Fruit fly (Drosophila melanogaster): ENCODE measurements around the gene Task6.

Gene Task6

DNA sequence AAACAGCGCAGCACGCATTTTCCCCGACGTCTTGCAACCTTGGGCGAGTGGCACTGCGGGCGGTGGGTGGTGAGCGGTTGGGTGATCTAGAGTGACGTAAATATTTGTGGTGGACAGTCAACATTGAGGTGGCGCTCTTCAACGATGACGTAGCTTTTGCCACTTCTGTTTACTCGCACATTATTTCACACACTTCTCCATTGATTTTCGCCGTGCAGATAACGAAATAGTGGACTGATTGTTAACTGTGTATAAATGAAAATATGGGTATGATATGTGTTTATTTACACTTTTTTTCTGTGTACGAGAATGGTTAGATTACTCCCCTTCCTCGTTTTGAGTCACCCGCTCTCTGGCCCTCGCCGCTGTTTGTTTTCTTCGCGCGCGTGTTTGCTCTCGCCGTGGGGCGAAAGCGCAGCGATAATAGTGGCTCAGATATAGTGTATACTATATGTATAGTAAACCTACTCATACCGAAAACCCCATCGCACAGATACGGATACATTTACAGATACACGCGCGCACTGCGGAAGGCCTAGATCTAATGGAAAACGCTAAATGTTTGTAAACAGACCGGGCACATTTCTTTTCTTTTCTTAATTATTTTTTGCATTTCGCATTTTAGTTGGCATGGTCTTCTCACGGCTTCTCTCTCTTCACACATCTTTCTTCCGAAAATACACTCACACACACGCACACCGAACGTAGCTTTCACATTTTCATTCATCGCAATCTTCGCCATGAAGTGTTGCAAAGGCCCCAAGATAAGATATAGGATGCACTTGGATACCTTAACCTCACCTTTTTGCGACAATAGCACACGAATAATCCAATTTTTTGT is 12.2 kb upstream of the Task6 start, which contains the start of gene omd (continued):
- TF ChIP-seq gcm (GFP tag; optimal IDR thresholded peaks at IDR 0.05) (no peak), CG10209 (GFP tag; optimal IDR thresholded peaks at IDR 0.05) (peak; percentile 77), CG13296 (GFP tag; optimal IDR thresholded peaks at IDR 0.05) (peak; percentile 75), Tbp (GFP tag; optimal IDR thresholded peaks at IDR 0.05) (no peak), Opbp (GFP tag; IDR thresholded peaks at IDR 0.05; ENCODE audit: partially characterized antibody) (no peak), ftz-f1 (GFP tag; optimal IDR thresholded peaks at IDR 0.05) (peak; percentile 94), Doc3 (GFP tag; IDR thresholded peaks at IDR 0.05; ENCODE audit: partially characterized antibody) (no peak), Max (GFP tag; optimal IDR thresholded peaks at IDR 0.05) (peak; percentile 31), grau (tag; optimal IDR thresholded peaks at IDR 0.05) (no peak), CG18011 (GFP tag; optimal IDR thresholded peaks at IDR 0.05) (peak; percentile 4), ab (GFP tag; optimal IDR thresholded peaks at IDR 0.05) (no peak), Usf (GFP tag; optimal IDR thresholded peaks at IDR 0.05) (peak; percentile 24), dm (GFP tag; optimal IDR thresholded peaks at IDR 0.05) (no peak), CG1603 (tag; optimal IDR thresholded peaks at IDR 0.05) (no peak), zen2 (GFP tag; IDR thresholded peaks at IDR 0.05; ENCODE audit: partially characterized antibody) (no peak), Oli (tag; optimal IDR thresholded peaks at IDR 0.05) (no peak), gt (GFP tag; IDR thresholded peaks at IDR 0.05) (no peak), Mrtf (GFP tag; IDR thresholded peaks at IDR 0.05) (0 out of 3 replicates have a peak, but pooled peaks have one; percentile 7), CG10462 (GFP tag; optimal IDR thresholded peaks at IDR 0.05) (peak; percentile 31), fu2 (GFP tag; optimal IDR thresholded peaks at IDR 0.05) (no peak), ERR (GFP tag; optimal IDR thresholded peaks at IDR 0.05) (peak; percentile 24), pfk (GFP tag; optimal IDR thresholded peaks at IDR 0.05) (peak; percentile 27), Sox102F (GFP tag; optimal IDR thresholded peaks at IDR 0.05) (peak; percentile 19), kah (GFP tag; optimal IDR thresholded peaks at IDR 0.05) (no peak), gem (tag; optimal IDR thresholded peaks at IDR 0.05) (no peak), hb (GFP tag; IDR thresholded peaks at IDR 0.05; ENCODE audit: partially characterized antibody) (no peak), pros (GFP tag; optimal IDR thresholded peaks at IDR 0.05) (no peak), dpn (GFP tag; optimal IDR thresholded peaks at IDR 0.05) (peak; percentile 32 to 56), ATbp (GFP tag; optimal IDR thresholded peaks at IDR 0.05) (peak; percentile 89), sd (tag; optimal IDR thresholded peaks at IDR 0.05) (no peak), CG17186 (GFP tag; optimal IDR thresholded peaks at IDR 0.05) (peak; percentile 69), CG13624 (GFP tag; optimal IDR thresholded peaks at IDR 0.05) (peak; percentile 22), CG15696 (tag; optimal IDR thresholded peaks at IDR 0.05) (peak; percentile 70), CG8944 (GFP tag; optimal IDR thresholded peaks at IDR 0.05) (peak; percentile 69), MBD-R2 (GFP tag; IDR thresholded peaks at IDR 0.05) (peak; percentile 37; the same call in 1 of the 2 replicates), ase (GFP tag; IDR thresholded peaks at IDR 0.05) (0 out of 3 replicates have a peak, but pooled peaks have one; percentile 12), Gsc (GFP tag; IDR thresholded peaks at IDR 0.05) (no peak), gfzf (GFP tag; optimal IDR thresholded peaks at IDR 0.05) (no peak), Ptx1 (GFP tag; IDR thresholded peaks at IDR 0.05) (peak; percentile 45; the same call in 1 of the 2 replicates), CG8765 (GFP tag; IDR thresholded peaks at IDR 0.05) (no peak), Ada2b (GFP tag; IDR thresholded peaks at IDR 0.05) (peak; percentile 27; the same call in 1 of the 2 replicates), otp (GFP tag; IDR thresholded peaks at IDR 0.05) (peak; percentile 75; the same call in 1 of the 3 replicates), CG31365 (tag; optimal IDR thresholded peaks at IDR 0.05) (peak; percentile 45), fd64A (GFP tag; optimal IDR thresholded peaks at IDR 0.05) (peak; percentile 69), sens-2 (GFP tag; IDR thresholded peaks at IDR 0.05) (0 out of 2 replicates have a peak, but pooled peaks have one; percentile 30), cato (GFP tag; optimal IDR thresholded peaks at IDR 0.05; ENCODE audit: borderline replicate concordance) (peak; percentile 33), her (GFP tag; optimal IDR thresholded peaks at IDR 0.05) (peak; percentile 70), CG8478 (optimal IDR thresholded peaks at IDR 0.05) (no peak)
